Worm (Caenorhabditis elegans): ENCODE results near the gene nyn-1.

Gene nyn-1

ce11 chrIV:13682733-13683132 is 4.1 kb downstream of the nyn-1 start (continued):
- no peak for TF ChIP-seq aha-1 (tag; optimal IDR thresholded peaks at IDR 0.05)
- TF ChIP-seq fos-1 (tag; optimal IDR thresholded peaks at IDR 0.05): no peak
- TF ChIP-seq ama-1 (optimal IDR thresholded peaks at IDR 0.05): no peak
- TF ChIP-seq ceh-8 (GFP tag; optimal IDR thresholded peaks at IDR 0.05): no peak
- no peak for TF ChIP-seq unc-30 (tag; optimal IDR thresholded peaks at IDR 0.05)
- TF ChIP-seq mdl-1 (tag; optimal IDR thresholded peaks at IDR 0.05): no peak
- no peak for TF ChIP-seq efl-3 (GFP tag; optimal IDR thresholded peaks at IDR 0.05)
- no peak for TF ChIP-seq rnt-1 (tag; optimal IDR thresholded peaks at IDR 0.05)
- TF ChIP-seq snpc-4 (tag; optimal IDR thresholded peaks at IDR 0.05): no peak
- TF ChIP-seq egl-13 (tag; optimal IDR thresholded peaks at IDR 0.05): no peak
- peak; percentile 49 for TF ChIP-seq unc-130 (tag; optimal IDR thresholded peaks at IDR 0.05)
- no peak for TF ChIP-seq ceh-63 (GFP tag; optimal IDR thresholded peaks at IDR 0.05)
- no peak for TF ChIP-seq ceh-82 (tag; optimal IDR thresholded peaks at IDR 0.05)
- no peak for TF ChIP-seq sup-37 (GFP tag; optimal IDR thresholded peaks at IDR 0.05)
- TF ChIP-seq nhr-47 (tag; optimal IDR thresholded peaks at IDR 0.05): no peak
- TF ChIP-seq nhr-76 (tag; optimal IDR thresholded peaks at IDR 0.05): no peak
- no peak for TF ChIP-seq jun-1 (tag; optimal IDR thresholded peaks at IDR 0.05)
- TF ChIP-seq unc-86 (tag; optimal IDR thresholded peaks at IDR 0.05): no peak
- TF ChIP-seq mef-2 (tag; optimal IDR thresholded peaks at IDR 0.05): no peak
- TF ChIP-seq elt-3 (tag; optimal IDR thresholded peaks at IDR 0.05): peak in 5 of 6 experiments; percentile 54 to 98 (median 70)
- no peak for TF ChIP-seq ztf-11 (tag; optimal IDR thresholded peaks at IDR 0.05)
- no peak for TF ChIP-seq skn-1 (tag; optimal IDR thresholded peaks at IDR 0.05)
- no peak for TF ChIP-seq lin-14 (GFP tag; optimal IDR thresholded peaks at IDR 0.05)
- peak; percentile 26 for TF ChIP-seq mep-1 (tag; optimal IDR thresholded peaks at IDR 0.05)
- TF ChIP-seq lsy-2 (tag; optimal IDR thresholded peaks at IDR 0.05): peak; percentile 36 to 70
- TF ChIP-seq zip-4 (GFP tag; optimal IDR thresholded peaks at IDR 0.05): no peak
- TF ChIP-seq lin-13 (GFP tag; optimal IDR thresholded peaks at IDR 0.05): no peak
- no peak for TF ChIP-seq hlh-4 (tag; optimal IDR thresholded peaks at IDR 0.05)
- TF ChIP-seq nhr-28 (tag; optimal IDR thresholded peaks at IDR 0.05): no peak
- no peak for TF ChIP-seq fkh-10 (GFP tag; optimal IDR thresholded peaks at IDR 0.05)
- TF ChIP-seq sox-4 (tag; optimal IDR thresholded peaks at IDR 0.05): no peak
- TF ChIP-seq blmp-1 (tag; optimal IDR thresholded peaks at IDR 0.05): peak; percentile 85
- no peak for TF ChIP-seq lir-3 (tag; optimal IDR thresholded peaks at IDR 0.05; ENCODE audit: poor library complexity)
- no peak for TF ChIP-seq lin-35 (GFP tag; optimal IDR thresholded peaks at IDR 0.05)
- TF ChIP-seq hlh-17 (GFP tag; optimal IDR thresholded peaks at IDR 0.05; ENCODE audit: borderline replicate concordance): no peak
- TF ChIP-seq aly-2 (tag; optimal IDR thresholded peaks at IDR 0.05): no peak
- TF ChIP-seq irx-1 (tag; optimal IDR thresholded peaks at IDR 0.05): peak; percentile 62
- TF ChIP-seq alr-1 (tag; optimal IDR thresholded peaks at IDR 0.05; ENCODE audit: borderline replicate concordance): no peak
- TF ChIP-seq ztf-4 (tag; optimal IDR thresholded peaks at IDR 0.05): no peak
- no peak for TF ChIP-seq nhr-12 (tag; optimal IDR thresholded peaks at IDR 0.05)
- TF ChIP-seq nhr-85 (tag): peak; percentile 95
- no peak for TF ChIP-seq sptf-1 (tag; optimal IDR thresholded peaks at IDR 0.05)
- TF ChIP-seq snu-23 (GFP tag; optimal IDR thresholded peaks at IDR 0.05): no peak
- no peak for TF ChIP-seq pax-3 (tag; optimal IDR thresholded peaks at IDR 0.05)
- TF ChIP-seq ces-1 (GFP tag; optimal IDR thresholded peaks at IDR 0.05): no peak
- TF ChIP-seq nhr-84 (tag; optimal IDR thresholded peaks at IDR 0.05): no peak
- no peak for TF ChIP-seq fkh-4 (tag; optimal IDR thresholded peaks at IDR 0.05; ENCODE audit: borderline replicate concordance)
- no peak for TF ChIP-seq nhr-77 (tag; optimal IDR thresholded peaks at IDR 0.05)
- no peak for TF ChIP-seq C04F5.9 (tag; optimal IDR thresholded peaks at IDR 0.05)
